Fruit fly (Drosophila melanogaster): ENCODE results near the gene MED20.

MED20 gene

dm6 chr2L:8030693-8031210, 41.9 kb downstream of the MED20 start, which contains the start of gene Cka (continued):
- TF ChIP-seq CoRest (tag; optimal IDR thresholded peaks at IDR 0.05) (no peak), gt (GFP tag; IDR thresholded peaks at IDR 0.05) (no peak), Drgx (GFP tag; IDR thresholded peaks at IDR 0.05) (no peak), Hr78 (GFP tag; optimal IDR thresholded peaks at IDR 0.05) (no peak), CG33557 (GFP tag; optimal IDR thresholded peaks at IDR 0.05) (peak; percentile 46), CG34224 (GFP tag; IDR thresholded peaks at IDR 0.05; ENCODE audit: partially characterized antibody) (peak; percentile 34; the same call in 1 of the 3 replicates), insv (GFP tag; optimal IDR thresholded peaks at IDR 0.05) (no peak), Gug (GFP tag; IDR thresholded peaks at IDR 0.05) (no peak), dati (GFP tag; IDR thresholded peaks at IDR 0.05) (no peak), HLH3B (GFP tag; IDR thresholded peaks at IDR 0.05) (no peak), Atf6 (GFP tag; IDR thresholded peaks at IDR 0.05) (no peak), CG3838 (GFP tag; optimal IDR thresholded peaks at IDR 0.05) (no peak), CG4707 (GFP tag; optimal IDR thresholded peaks at IDR 0.05) (no peak), cg (GFP tag; optimal IDR thresholded peaks at IDR 0.05) (peak; percentile 97), Vsx1 (GFP tag; optimal IDR thresholded peaks at IDR 0.05) (no peak), CG3407 (GFP tag; optimal IDR thresholded peaks at IDR 0.05) (no peak), CG16815 (GFP tag; optimal IDR thresholded peaks at IDR 0.05) (no peak), CG14441 (GFP tag; IDR thresholded peaks at IDR 0.05) (no peak), dmrt11E (tag; optimal IDR thresholded peaks at IDR 0.05) (no peak), Ssrp (tag; optimal IDR thresholded peaks at IDR 0.05) (no peak), rib (GFP tag; IDR thresholded peaks at IDR 0.05) (peak; percentile 69), hth (optimal IDR thresholded peaks at IDR 0.05) (no peak), sd (tag; optimal IDR thresholded peaks at IDR 0.05) (peak; percentile 68), CG6272 (GFP tag; IDR thresholded peaks at IDR 0.05) (0 out of 2 replicates have a peak, but pooled peaks have one; percentile 12), CG6854 (GFP tag; optimal IDR thresholded peaks at IDR 0.05) (no peak), ken (GFP tag; IDR thresholded peaks at IDR 0.05) (no peak), prd (optimal IDR thresholded peaks at IDR 0.05) (no peak), prd (GFP tag; IDR thresholded peaks at IDR 0.05) (peak; percentile 41; the same call in 1 of the 3 replicates), CG3163 (GFP tag; optimal IDR thresholded peaks at IDR 0.05) (no peak), ci (GFP tag; IDR thresholded peaks at IDR 0.05) (peak; percentile 48; the same call in 2 of the 3 replicates), pnt (GFP tag; optimal IDR thresholded peaks at IDR 0.05) (no peak), CG7987 (GFP tag; optimal IDR thresholded peaks at IDR 0.05) (peak; percentile 16), CG7745 (tag; optimal IDR thresholded peaks at IDR 0.05) (peak; percentile 53), Hand (GFP tag; optimal IDR thresholded peaks at IDR 0.05) (peak; percentile 2), CrebB (tag; optimal IDR thresholded peaks at IDR 0.05) (no peak), Nf-YA (GFP tag; IDR thresholded peaks at IDR 0.05) (no peak), nmo (GFP tag; optimal IDR thresholded peaks at IDR 0.05) (peak; percentile 35), Dll (GFP tag; IDR thresholded peaks at IDR 0.05; ENCODE audit: partially characterized antibody) (no peak), Nf-YC (tag; optimal IDR thresholded peaks at IDR 0.05) (peak; percentile 81), ase (GFP tag; IDR thresholded peaks at IDR 0.05) (0 out of 3 replicates have a peak, but pooled peaks have one; percentile 28), CG6813 (GFP tag; optimal IDR thresholded peaks at IDR 0.05) (no peak), oc (tag; optimal IDR thresholded peaks at IDR 0.05) (no peak), twi (tag; optimal IDR thresholded peaks at IDR 0.05) (peak; percentile 12), CG7839 (tag; optimal IDR thresholded peaks at IDR 0.05) (no peak), CG11085 (GFP tag; IDR thresholded peaks at IDR 0.05) (no peak), jigr1 (GFP tag; IDR thresholded peaks at IDR 0.05) (no peak), CG13424 (tag; optimal IDR thresholded peaks at IDR 0.05) (peak; percentile 18), CG4730 (GFP tag; IDR thresholded peaks at IDR 0.05) (no peak), dm (GFP tag; optimal IDR thresholded peaks at IDR 0.05) (peak; percentile 4), CG9932 (GFP tag; IDR thresholded peaks at IDR 0.05) (no peak), gro (GFP tag; optimal IDR thresholded peaks at IDR 0.05) (no peak)

Measured in whole organism, embryonic.